Worm (Caenorhabditis elegans) whole organism, L4/young adult: Measurements from ENCODE around the gene C37E2.3.

Experiments used
- W03F9.2 ChIP-seq: fragments of 150-350 bp; optimal IDR thresholded peaks from 2 replicates; lab custom pipeline; 2014; ENCODE audit warnings: missing biosample characterization, missing genetic modification characterization
- dao-5 ChIP-seq: sonication (generic microtip); optimal IDR thresholded peaks from 2 replicates; lab custom pipeline; 2016; ENCODE audit warnings: missing genotype, missing genetic modification characterization, moderate library complexity, missing compliant biosample characterization
- him-1 ChIP-seq: sonication (generic microtip); optimal IDR thresholded peaks from 2 replicates; lab custom pipeline; 2016; ENCODE audit warnings: missing genotype, missing genetic modification reagents, missing genetic modification characterization, missing compliant biosample characterization

- TF ChIP-seq him-1 (tag; lab: Kevin White, UChicago) (no peak), dao-5 (no peak), W03F9.2 (tag; lab: Kevin White, UChicago) (no peak)
Measured at ce11 chrX:14180151-14180550, at the start of gene C37E2.3.
